Fruit fly (Drosophila melanogaster): ENCODE measurements around the gene CG12994.

The CG12994 gene

DNA sequence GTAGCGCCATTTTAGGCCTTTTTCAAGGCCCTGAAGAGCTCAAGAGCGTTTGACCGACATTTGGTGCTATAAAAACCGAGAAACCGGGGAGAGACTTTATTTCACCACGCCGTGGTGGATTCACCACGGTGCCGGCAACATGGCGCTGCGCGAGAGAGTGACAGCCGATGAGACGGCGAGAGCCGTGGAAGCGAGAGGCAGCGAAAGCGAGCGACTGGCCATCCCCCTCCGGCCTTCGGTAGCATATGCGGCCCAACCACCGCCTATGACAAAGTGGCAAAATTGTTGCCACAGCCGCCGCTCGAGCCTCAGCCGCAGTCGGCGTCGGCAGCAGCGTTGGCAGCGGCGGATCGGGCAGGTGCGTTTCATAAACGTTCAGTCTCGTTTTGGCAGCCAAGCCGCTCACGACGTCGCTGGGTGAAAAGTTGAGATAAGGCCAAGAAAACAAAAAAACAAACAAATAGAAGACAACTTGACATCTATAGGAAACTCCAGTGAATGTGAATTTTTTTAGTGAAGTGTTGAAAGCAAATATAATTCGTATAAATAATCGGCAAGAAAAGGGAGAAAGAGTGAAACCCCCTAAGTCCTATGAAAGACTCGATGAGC lies 46.6 kb downstream of the CG12994 start, which contains the start of gene B-H1 (continued):
- TF ChIP-seq Deaf1 (tag; optimal IDR thresholded peaks at IDR 0.05), result no peak
- peak; percentile 3 for TF ChIP-seq CG1603 (tag; optimal IDR thresholded peaks at IDR 0.05)
- TF ChIP-seq Nf-YA (GFP tag; IDR thresholded peaks at IDR 0.05), result peak; percentile 92
- TF ChIP-seq oc (tag; optimal IDR thresholded peaks at IDR 0.05), result peak; percentile 31
- TF ChIP-seq zfh2 (GFP tag; optimal IDR thresholded peaks at IDR 0.05), result no peak
- TF ChIP-seq CG11504 (tag; optimal IDR thresholded peaks at IDR 0.05), result peak; percentile 70
- TF ChIP-seq fd96Cb (tag; optimal IDR thresholded peaks at IDR 0.05), result no peak
- TF ChIP-seq Vsx1 (GFP tag; optimal IDR thresholded peaks at IDR 0.05), result peak; percentile 37
- peak; percentile 62; the same call in 1 of the 4 replicates for TF ChIP-seq chinmo (GFP tag; IDR thresholded peaks at IDR 0.05; ENCODE audit: partially characterized antibody)
- no peak for TF ChIP-seq CG8290 (GFP tag; optimal IDR thresholded peaks at IDR 0.05)
- TF ChIP-seq CG8290 (tag; optimal IDR thresholded peaks at IDR 0.05), result no peak
- TF ChIP-seq CG32532 (GFP tag; IDR thresholded peaks at IDR 0.05), result 0 out of 2 replicates have a peak, but pooled peaks have one; percentile 34
- TF ChIP-seq Opbp (GFP tag; IDR thresholded peaks at IDR 0.05; ENCODE audit: partially characterized antibody), result 0 out of 3 replicates have a peak, but pooled peaks have one; percentile 36
- no peak for TF ChIP-seq CG4854 (GFP tag; optimal IDR thresholded peaks at IDR 0.05)
- no peak for TF ChIP-seq prd (optimal IDR thresholded peaks at IDR 0.05)
- peak; percentile 38; the same call in 2 of the 3 replicates for TF ChIP-seq prd (GFP tag; IDR thresholded peaks at IDR 0.05)
- TF ChIP-seq CG31388 (GFP tag; optimal IDR thresholded peaks at IDR 0.05), result no peak
- TF ChIP-seq maf-S (GFP tag; optimal IDR thresholded peaks at IDR 0.05), result no peak
- no peak for TF ChIP-seq CG13775 (GFP tag; optimal IDR thresholded peaks at IDR 0.05)
- peak; percentile 73; the same call in 2 of the 3 replicates for TF ChIP-seq CG6175 (GFP tag; IDR thresholded peaks at IDR 0.05)
- no peak for TF ChIP-seq stc (GFP tag; IDR thresholded peaks at IDR 0.05)
- peak; percentile 6 for TF ChIP-seq kni (GFP tag; optimal IDR thresholded peaks at IDR 0.05)
- TF ChIP-seq CG17912 (GFP tag; optimal IDR thresholded peaks at IDR 0.05), result no peak
- TF ChIP-seq CG16815 (GFP tag; optimal IDR thresholded peaks at IDR 0.05), result no peak
- peak; percentile 20; the same call in 1 of the 3 replicates for TF ChIP-seq knrl (GFP tag; IDR thresholded peaks at IDR 0.05; ENCODE audit: partially characterized antibody)
- no peak for TF ChIP-seq Mrtf (GFP tag; IDR thresholded peaks at IDR 0.05)
- TF ChIP-seq lmd (GFP tag; IDR thresholded peaks at IDR 0.05), result no peak

DNA sequence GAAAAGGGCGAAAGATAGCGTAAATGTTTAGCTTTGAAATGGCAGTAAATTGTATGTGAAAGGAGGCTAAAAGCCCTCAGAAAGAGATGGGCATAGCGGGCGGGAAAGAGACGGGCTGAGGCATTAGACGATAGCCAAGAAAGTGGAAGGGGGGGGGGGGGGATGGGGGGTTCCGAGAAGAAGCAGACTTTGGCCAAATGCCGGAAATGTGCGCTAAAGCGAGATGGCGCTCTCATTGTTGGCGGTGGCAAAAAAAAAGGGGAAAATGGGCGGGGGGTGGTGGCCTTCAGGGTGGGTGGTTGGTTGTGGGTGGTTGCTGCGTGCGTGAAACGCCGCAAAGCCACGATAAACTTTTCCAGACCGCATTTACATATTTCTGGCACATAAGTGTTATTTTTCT lies 60.8 kb downstream of the CG12994 start:
- TF ChIP-seq abd-A (tag; optimal IDR thresholded peaks at IDR 0.05) (peak; percentile 2), CG4282 (GFP tag; optimal IDR thresholded peaks at IDR 0.05) (no peak), Nf-YC (tag; optimal IDR thresholded peaks at IDR 0.05) (peak; percentile 76), CG6272 (GFP tag; IDR thresholded peaks at IDR 0.05) (no peak), CG1832 (GFP tag; optimal IDR thresholded peaks at IDR 0.05) (peak; percentile 46), CG10274 (GFP tag; optimal IDR thresholded peaks at IDR 0.05) (no peak), Nf-YB (GFP tag; optimal IDR thresholded peaks at IDR 0.05) (peak; percentile 59), seq (GFP tag; IDR thresholded peaks at IDR 0.05) (peak; percentile 58; the same call in 1 of the 2 replicates), Atf3 (GFP tag; optimal IDR thresholded peaks at IDR 0.05) (no peak), CG17385 (GFP tag; optimal IDR thresholded peaks at IDR 0.05) (peak; percentile 27), Med (GFP tag) (no peak), peb (GFP tag; IDR thresholded peaks at IDR 0.05) (no peak), CG12071 (GFP tag; optimal IDR thresholded peaks at IDR 0.05) (no peak), CG17912 (GFP tag; optimal IDR thresholded peaks at IDR 0.05) (no peak), E2f1 (GFP tag; IDR thresholded peaks at IDR 0.05) (no peak), ewg (GFP tag; optimal IDR thresholded peaks at IDR 0.05) (peak; percentile 43), CG10321 (GFP tag; IDR thresholded peaks at IDR 0.05) (peak; percentile 87), CG17612 (GFP tag; IDR thresholded peaks at IDR 0.05) (no peak), eyg (GFP tag; optimal IDR thresholded peaks at IDR 0.05) (no peak), sqz (GFP tag; optimal IDR thresholded peaks at IDR 0.05) (peak; percentile 41), Dip2 (GFP tag; IDR thresholded peaks at IDR 0.05) (no peak), crol (GFP tag; IDR thresholded peaks at IDR 0.05) (peak; percentile 85)
